Worm (Caenorhabditis elegans) whole organism, midembryonic: ENCODE data around the gene rsd-3.

Experiments
- T22C8.4 ChIP-seq: fragments of 200-800 bp; sonication (Bioruptor generic); IDR thresholded peaks from 2 replicates; pipeline ENCODE4 v1.3.6; 2022; ENCODE audit warnings: missing genetic modification characterization, missing compliant biosample characterization
- cog-1 ChIP-seq: sonication (generic microtip); optimal IDR thresholded peaks from 2 replicates; lab custom pipeline; 2016; ENCODE audit warnings: missing genetic modification characterization, missing compliant biosample characterization
- flt-1 ChIP-seq: fragments of 200-800 bp; sonication (Bioruptor generic); IDR thresholded peaks from 2 replicates; pipeline ENCODE4 v1.3.6; 2022; ENCODE audit warnings: missing genetic modification characterization, missing compliant biosample characterization
- klf-2 ChIP-seq: fragments of 200-800 bp; sonication (Bioruptor generic); conservative IDR thresholded peaks from 2 replicates; pipeline ENCODE4 v1.3.6; 2022; ENCODE audit warnings: missing genetic modification reagents, missing genetic modification characterization, missing compliant biosample characterization
- med-1 ChIP-seq: sonication (generic microtip); optimal IDR thresholded peaks from 2 replicates; lab custom pipeline; 2017; ENCODE audit warnings: missing genetic modification characterization, mild to moderate bottlenecking, missing compliant biosample characterization, antibody characterized with exemption, missing genetic modification reagents; ENCODE audit not compliant: insufficient read depth
- ref-1 ChIP-seq: fragments of 200-800 bp; sonication (Bioruptor generic); conservative IDR thresholded peaks from 2 replicates; pipeline ENCODE4 v1.3.6; 2022; ENCODE audit warnings: missing genetic modification reagents, missing genetic modification characterization, missing compliant biosample characterization
- tab-1 ChIP-seq: fragments of 200-800 bp; sonication (Bioruptor generic); IDR thresholded peaks from 2 replicates; pipeline ENCODE4 v1.3.6; 2022; ENCODE audit warnings: missing genetic modification characterization, missing compliant biosample characterization
- ztf-23 ChIP-seq: fragments of 200-800 bp; sonication (Bioruptor generic); IDR thresholded peaks from 2 replicates; pipeline ENCODE4 v1.3.6; 2022; ENCODE audit warnings: missing genetic modification reagents, missing genetic modification characterization, missing compliant biosample characterization
- ztf-29 ChIP-seq: fragments of 200-800 bp; sonication (Bioruptor generic); IDR thresholded peaks from 2 replicates; pipeline ENCODE4 v1.3.6; 2022; ENCODE audit warnings: missing genetic modification reagents, missing genetic modification characterization, missing compliant biosample characterization

Gene rsd-3

DNA sequence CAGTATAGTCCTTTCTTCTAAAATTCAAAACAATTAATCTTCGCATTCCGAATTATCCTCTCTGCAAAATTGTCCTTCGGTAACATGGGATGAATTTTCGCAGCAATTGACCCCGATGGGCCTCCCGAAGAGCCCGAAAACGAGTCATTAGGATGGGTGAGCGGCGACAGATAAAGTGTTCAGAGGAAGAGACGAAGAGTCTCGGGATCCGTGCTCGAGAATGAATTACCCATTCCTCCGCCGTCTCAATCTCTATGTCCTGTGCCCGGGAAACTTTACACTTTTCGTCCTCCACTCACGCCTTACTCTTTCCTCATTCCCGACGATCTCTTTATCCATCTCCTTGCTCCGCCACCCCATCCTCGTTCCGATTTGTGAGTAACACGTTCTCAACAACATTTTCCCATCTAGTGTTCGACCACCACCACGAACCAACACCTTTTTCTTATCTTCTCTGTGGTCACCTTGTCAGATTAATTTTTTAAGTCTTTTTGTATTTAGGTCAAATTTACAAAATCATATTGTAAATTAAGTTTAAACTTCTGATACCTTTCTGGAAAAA is 22.9 kb downstream of the rsd-3 start:
- TF ChIP-seq ztf-23 (GFP tag; lab: Robert Waterston, UW) (no peak), ztf-29 (no peak), tab-1 (GFP tag; lab: Robert Waterston, UW) (no peak)

DNA sequence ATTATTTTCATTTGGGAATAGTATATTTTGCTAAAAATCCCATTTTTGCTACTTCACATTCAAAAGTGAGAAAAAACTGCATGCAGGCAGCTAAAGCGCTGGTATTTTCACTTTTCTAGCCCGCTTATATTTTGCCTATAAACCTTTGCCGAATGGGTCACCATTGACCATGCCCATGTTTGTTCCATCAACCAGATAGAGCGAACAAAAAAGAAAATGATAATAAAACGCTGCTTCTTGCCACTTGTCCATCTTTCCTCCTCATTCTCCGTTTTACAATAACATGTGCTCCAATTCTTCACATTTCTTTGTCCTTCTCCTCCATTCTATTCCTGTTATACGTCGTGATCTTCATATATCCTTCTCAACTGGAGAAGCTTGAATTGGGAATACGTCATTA is 25.4 kb downstream of the rsd-3 start, which contains the start of gene tag-241:
Gene tag-241, plus strand, starts transcription at position 301 of the 400 bp plus-strand sequence.
- TF ChIP-seq med-1 (no peak), cog-1 (tag; lab: Kevin White, UChicago) (no peak)

DNA sequence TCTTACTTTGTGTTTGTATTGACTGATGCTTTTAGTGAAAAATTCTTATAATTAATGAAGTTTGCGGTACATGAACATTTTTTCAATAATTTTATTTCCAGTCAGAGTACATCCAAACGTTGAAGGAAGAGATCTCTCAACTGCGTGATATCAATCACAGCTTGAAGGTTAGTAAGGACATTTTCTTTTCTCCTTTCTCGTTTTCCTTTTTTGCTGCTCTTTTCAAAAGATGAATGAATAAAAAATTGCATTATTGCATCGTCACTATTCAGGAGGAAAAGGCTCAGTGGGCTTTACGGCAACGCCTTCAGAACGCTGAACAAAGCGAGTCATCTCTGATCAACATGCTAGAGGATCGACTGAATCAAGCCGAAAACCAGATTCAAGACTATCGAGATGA is 28.6 kb downstream of the rsd-3 start:
- TF ChIP-seq T22C8.4, result no peak
- TF ChIP-seq cog-1 (tag; lab: Kevin White, UChicago), result no peak
- no peak for TF ChIP-seq flt-1 (GFP tag; lab: Robert Waterston, UW)
- TF ChIP-seq tab-1 (GFP tag; lab: Robert Waterston, UW), result no peak
- TF ChIP-seq med-1, result no peak
- TF ChIP-seq ref-1, result no peak
- TF ChIP-seq klf-2 (GFP tag; lab: Robert Waterston, UW), result no peak
- no peak for TF ChIP-seq ztf-29
- no peak for TF ChIP-seq ztf-23 (GFP tag; lab: Robert Waterston, UW)

DNA sequence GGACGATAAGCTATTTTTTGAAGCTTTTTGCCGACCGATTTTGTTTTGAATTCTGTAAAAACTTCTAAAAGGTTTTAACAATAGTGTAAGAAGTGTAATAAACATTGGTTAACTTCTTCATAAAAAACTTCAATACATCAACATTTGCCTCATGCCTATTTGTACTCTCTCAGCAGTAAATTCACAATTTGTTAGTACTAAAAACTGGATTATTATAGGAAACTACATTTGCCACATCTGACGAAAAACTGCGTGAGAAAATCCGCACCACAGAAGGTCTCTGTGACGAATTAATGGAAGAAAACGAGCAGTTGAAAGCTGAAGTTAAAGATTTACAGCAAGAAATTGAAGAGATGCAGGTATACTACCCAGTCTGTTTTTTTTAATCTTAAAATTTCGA is 29.2 kb downstream of the rsd-3 start:
- TF ChIP-seq T22C8.4 (no peak), cog-1 (tag; lab: Kevin White, UChicago) (no peak), klf-2 (GFP tag; lab: Robert Waterston, UW) (no peak), ztf-29 (no peak), flt-1 (GFP tag; lab: Robert Waterston, UW) (no peak), ref-1 (no peak), tab-1 (GFP tag; lab: Robert Waterston, UW) (no peak), med-1 (no peak), ztf-23 (GFP tag; lab: Robert Waterston, UW) (no peak)

DNA sequence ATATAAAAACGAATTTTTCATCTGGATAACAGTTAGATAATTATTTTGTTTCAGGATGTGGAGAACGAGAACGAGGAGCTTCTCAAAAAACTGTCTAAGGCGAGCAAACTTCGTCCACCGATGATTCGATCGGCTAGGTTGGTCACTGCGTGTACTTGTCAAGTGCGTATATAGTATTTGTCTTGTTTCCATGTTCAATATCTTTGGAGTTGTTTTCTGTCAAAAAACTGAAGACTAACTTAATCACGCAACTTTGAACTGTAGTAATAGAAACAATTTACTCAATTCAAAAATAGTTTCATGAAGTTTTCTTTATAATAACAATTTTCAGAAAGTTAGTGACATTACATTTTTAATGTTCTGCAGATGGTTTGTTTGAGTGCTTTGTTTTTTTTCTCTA is 30.4 kb downstream of the rsd-3 start:
- no peak for TF ChIP-seq cog-1 (tag; lab: Kevin White, UChicago)
- TF ChIP-seq ztf-23 (GFP tag; lab: Robert Waterston, UW), result no peak
- no peak for TF ChIP-seq ref-1
- TF ChIP-seq tab-1 (GFP tag; lab: Robert Waterston, UW), result no peak
- no peak for TF ChIP-seq T22C8.4
- no peak for TF ChIP-seq med-1
- no peak for TF ChIP-seq klf-2 (GFP tag; lab: Robert Waterston, UW)
- TF ChIP-seq flt-1 (GFP tag; lab: Robert Waterston, UW), result no peak
- no peak for TF ChIP-seq ztf-29

DNA sequence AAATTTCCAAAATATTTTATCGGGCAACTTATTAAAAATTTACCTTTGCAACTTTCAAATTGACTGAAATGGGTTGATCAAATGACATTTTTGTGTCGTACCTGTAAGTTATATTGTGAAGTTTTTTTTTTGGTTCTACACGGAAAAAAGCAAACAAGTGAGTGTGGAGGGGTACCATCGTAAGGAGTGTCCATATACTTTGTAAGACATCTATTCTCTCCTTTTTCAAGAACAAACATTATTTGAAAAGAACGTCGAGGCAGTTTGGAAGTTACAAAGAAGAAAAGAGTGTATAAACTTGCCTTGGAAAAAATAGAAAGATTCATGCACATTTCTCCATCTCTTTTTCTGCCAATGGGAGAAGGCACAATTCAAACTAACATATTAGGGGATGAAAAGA is 39.1 kb downstream of the rsd-3 start, which contains the start of gene taf-7.1:
Gene taf-7.1, minus strand, starts transcription at position 101 of the 400 bp plus-strand sequence.
- TF ChIP-seq ref-1 (no peak), flt-1 (GFP tag; lab: Robert Waterston, UW) (no peak), ztf-29 (no peak), tab-1 (GFP tag; lab: Robert Waterston, UW) (no peak), ztf-23 (GFP tag; lab: Robert Waterston, UW) (no peak)

DNA sequence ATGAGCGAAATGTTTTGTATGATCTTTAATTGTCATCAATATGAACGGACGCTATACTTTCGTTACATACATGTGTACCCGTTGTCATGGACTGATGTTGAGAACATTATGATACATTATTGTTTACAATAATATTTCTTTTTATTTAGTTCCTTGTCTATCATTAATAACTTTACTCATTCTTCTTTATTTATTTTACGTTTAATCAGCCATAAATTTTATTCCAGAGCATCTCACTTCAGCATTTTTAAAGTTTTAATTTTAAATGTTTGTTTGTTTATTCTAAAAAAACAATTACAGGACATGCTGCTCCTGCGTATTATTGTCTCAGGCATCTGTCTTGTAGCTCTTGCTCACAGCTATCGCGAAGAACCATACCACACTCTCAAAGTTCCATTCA is 45.1 kb downstream of the rsd-3 start, which contains the start of gene F54F7.2:
Gene F54F7.2, plus strand, starts transcription at position 301 of the 400 bp plus-strand sequence.
- no peak for TF ChIP-seq flt-1 (GFP tag; lab: Robert Waterston, UW)
- TF ChIP-seq tab-1 (GFP tag; lab: Robert Waterston, UW), result no peak
- TF ChIP-seq ztf-29, result no peak
- no peak for TF ChIP-seq ref-1
- TF ChIP-seq med-1, result no peak
- TF ChIP-seq cog-1 (tag; lab: Kevin White, UChicago), result no peak
- no peak for TF ChIP-seq klf-2 (GFP tag; lab: Robert Waterston, UW)
- no peak for TF ChIP-seq T22C8.4
- TF ChIP-seq ztf-23 (GFP tag; lab: Robert Waterston, UW), result no peak

DNA sequence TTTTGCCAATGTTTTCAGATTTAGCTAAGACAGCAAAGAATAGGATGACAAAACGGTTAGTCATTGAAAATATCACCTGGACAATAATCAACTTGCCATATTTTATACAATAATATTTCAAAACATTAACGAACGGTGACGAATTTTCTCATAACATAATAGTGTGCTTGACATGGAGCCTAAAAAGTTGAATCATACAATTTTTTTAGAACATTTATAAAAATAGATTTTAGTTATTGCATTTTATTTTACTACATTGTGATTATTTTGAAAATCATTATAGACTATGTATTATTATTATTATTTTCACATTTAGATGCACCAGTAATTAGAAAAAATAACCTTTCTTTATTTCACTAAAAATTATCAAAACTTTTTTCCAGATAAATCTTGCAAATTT is 50.3 kb downstream of the rsd-3 start, which contains the start of gene F54F7.9:
Gene F54F7.9, minus strand, starts transcription at position 101 of the 400 bp plus-strand sequence.
- TF ChIP-seq cog-1 (tag; lab: Kevin White, UChicago) (no peak), flt-1 (GFP tag; lab: Robert Waterston, UW) (no peak), ztf-29 (no peak), ztf-23 (GFP tag; lab: Robert Waterston, UW) (no peak), med-1 (no peak), tab-1 (GFP tag; lab: Robert Waterston, UW) (no peak), ref-1 (no peak), T22C8.4 (no peak), klf-2 (GFP tag; lab: Robert Waterston, UW) (no peak)

DNA sequence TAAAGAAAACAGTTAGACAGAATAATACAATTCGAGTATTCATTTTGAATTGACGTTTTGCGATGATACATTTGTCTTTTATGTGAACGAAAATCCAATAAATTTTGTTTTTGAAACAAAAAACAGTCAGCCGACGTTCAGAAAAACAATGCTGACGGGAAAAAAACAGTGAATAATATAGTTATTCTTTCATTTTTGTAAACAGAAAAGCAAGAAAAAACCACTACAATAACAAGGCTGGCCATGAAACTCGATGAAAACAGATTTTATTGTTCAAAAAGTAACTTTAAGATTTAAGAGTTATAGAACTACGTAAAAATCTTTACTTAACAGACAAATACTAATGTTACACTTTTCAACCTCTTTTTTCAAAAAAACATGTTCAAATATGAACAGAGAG is 51.8 kb downstream of the rsd-3 start, which contains the start of gene F54F7.3:
Gene F54F7.3, minus strand, starts transcription at position 101 of the 400 bp plus-strand sequence.
- TF ChIP-seq T22C8.4 (no peak), med-1 (no peak)

DNA sequence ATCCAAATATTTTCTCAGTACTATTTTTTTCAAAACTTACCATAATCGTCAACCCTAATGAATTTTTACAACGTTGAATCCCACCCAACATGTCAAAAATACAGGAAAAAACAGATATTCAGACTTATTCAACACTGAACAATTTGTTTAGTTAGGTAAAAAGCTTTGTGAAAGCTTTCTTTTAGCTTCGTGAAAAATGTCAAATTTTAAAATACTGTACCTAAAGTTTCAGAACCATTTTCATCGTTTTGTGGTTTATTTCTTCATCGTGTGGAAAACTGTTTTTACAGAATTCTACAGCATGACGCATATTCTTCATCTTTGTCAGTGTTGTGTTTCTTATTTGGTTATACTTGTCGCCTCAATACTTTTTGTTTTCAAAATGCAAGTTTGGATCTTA is 52.3 kb downstream of the rsd-3 start, which contains the start of gene F54F7.14:
Gene F54F7.14, plus strand, starts transcription at position 301 of the 400 bp plus-strand sequence.
- TF ChIP-seq ref-1 (no peak), klf-2 (GFP tag; lab: Robert Waterston, UW) (no peak), cog-1 (tag; lab: Kevin White, UChicago) (no peak), ztf-29 (no peak), T22C8.4 (no peak), med-1 (no peak), ztf-23 (GFP tag; lab: Robert Waterston, UW) (no peak), flt-1 (GFP tag; lab: Robert Waterston, UW) (no peak)

DNA sequence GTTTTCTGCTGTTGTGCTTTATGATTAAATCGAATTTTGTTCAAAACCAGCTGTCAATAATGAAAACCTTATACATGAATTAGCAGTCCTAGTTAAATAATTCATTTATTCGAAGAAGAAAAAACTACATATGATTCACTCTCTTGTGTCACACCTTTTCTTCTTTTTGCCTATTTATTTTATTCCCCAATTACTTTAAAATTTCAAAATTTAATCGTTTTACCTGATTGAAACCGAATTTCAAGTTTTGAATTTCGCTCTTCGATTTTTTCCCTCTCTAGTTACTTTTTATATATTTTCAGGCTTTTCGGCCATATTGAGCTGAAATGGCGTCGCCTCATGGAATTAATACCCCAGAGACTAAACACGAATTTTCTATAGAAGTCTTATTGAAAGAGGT is 54.2 kb downstream of the rsd-3 start, which contains the start of gene xtr-1:
Gene xtr-1, plus strand, starts transcription at position 301 of the 400 bp plus-strand sequence.
- TF ChIP-seq T22C8.4 (no peak), klf-2 (GFP tag; lab: Robert Waterston, UW) (no peak), flt-1 (GFP tag; lab: Robert Waterston, UW) (no peak), cog-1 (tag; lab: Kevin White, UChicago) (no peak), tab-1 (GFP tag; lab: Robert Waterston, UW) (no peak), ztf-29 (no peak), med-1 (no peak), ref-1 (no peak), ztf-23 (GFP tag; lab: Robert Waterston, UW) (no peak)
